Worm (Caenorhabditis elegans) whole organism, L4/young adult: ENCODE data around the gene tag-180.

Experiments used
- W03F9.2 ChIP-seq: fragments of 150-350 bp; optimal IDR thresholded peaks from 2 replicates; lab custom pipeline; 2014; ENCODE audit warnings: missing biosample characterization, missing genetic modification characterization
- dao-5 ChIP-seq: sonication (generic microtip); optimal IDR thresholded peaks from 2 replicates; lab custom pipeline; 2016; ENCODE audit warnings: missing genotype, missing genetic modification characterization, moderate library complexity, missing compliant biosample characterization

DNA sequence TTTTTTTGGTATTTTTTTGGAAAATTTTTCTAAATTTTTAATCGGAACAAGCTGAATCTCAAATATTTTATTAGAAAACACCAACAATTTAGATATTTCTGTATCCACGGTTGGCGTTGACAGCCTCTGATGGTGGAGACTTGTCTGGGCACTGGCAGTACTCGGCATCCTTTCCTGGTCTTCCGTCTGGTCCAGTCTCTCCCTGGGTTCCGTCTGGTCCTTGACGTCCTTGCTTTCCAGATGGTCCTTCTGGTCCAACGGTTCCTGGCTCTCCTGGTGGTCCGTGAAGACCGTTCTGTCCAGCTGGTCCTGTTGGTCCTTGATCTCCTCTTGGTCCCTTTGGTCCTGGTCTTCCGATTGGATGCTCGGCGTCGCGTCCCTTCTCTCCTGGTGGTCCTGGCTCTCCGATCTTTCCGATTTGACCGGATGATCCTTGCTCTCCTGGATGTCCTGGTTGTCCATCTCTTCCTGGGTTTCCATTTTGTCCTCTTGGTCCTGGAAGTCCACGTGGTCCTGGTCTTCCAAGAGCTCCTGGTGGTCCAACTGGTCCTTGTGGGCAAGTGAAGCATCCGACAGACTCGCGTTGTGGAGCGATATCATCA lies 7.5 kb upstream of the tag-180 start:
- TF ChIP-seq W03F9.2 (tag; lab: Kevin White, UChicago) (no peak), dao-5 (tag; lab: Kevin White, UChicago) (no peak)
